Worm (Caenorhabditis elegans) whole organism, early embryonic: Measurements from ENCODE around the gene M01H9.5.

Source experiments
- B0310.2 ChIP-seq: sonication (generic microtip); optimal IDR thresholded peaks from 2 replicates; lab custom pipeline; 2016; ENCODE audit warnings: mild to moderate bottlenecking, missing genetic modification characterization, missing compliant biosample characterization
- F13C5.2 ChIP-seq: sonication (generic microtip); optimal IDR thresholded peaks from 2 replicates; lab custom pipeline; 2017; ENCODE audit warnings: mild to moderate bottlenecking, missing genetic modification characterization, inconsistent platforms, missing compliant biosample characterization
- aly-1 ChIP-seq: sonication (generic microtip); optimal IDR thresholded peaks from 2 replicates; lab custom pipeline; 2016; ENCODE audit warnings: missing genetic modification characterization, missing compliant biosample characterization
- ama-1 ChIP-seq: fragments of 150-350 bp; optimal IDR thresholded peaks from 2 replicates; lab custom pipeline; 2014
- ceh-13 ChIP-seq: fragments of 200-800 bp; sonication (Bioruptor generic); optimal IDR thresholded peaks from 2 replicates; lab custom pipeline; 2018; ENCODE audit warnings: mild to moderate bottlenecking, missing genetic modification characterization, missing compliant biosample characterization
- ceh-36 ChIP-seq: sonication (generic microtip); optimal IDR thresholded peaks from 2 replicates; lab custom pipeline; 2016; ENCODE audit warnings: missing genetic modification characterization, inconsistent platforms, missing compliant biosample characterization
- ets-7 ChIP-seq: sonication (generic microtip); optimal IDR thresholded peaks from 2 replicates; lab custom pipeline; 2016; ENCODE audit warnings: missing genotype, missing genetic modification characterization, missing compliant biosample characterization
- flt-1 ChIP-seq: fragments of 200-800 bp; sonication (Bioruptor generic); IDR thresholded peaks from 2 replicates; pipeline ENCODE4 v1.3.6; 2022; ENCODE audit warnings: missing genetic modification characterization, missing compliant biosample characterization
- hmbx-1 ChIP-seq: sonication (generic microtip); optimal IDR thresholded peaks from 2 replicates; lab custom pipeline; 2016; ENCODE audit warnings: mild to moderate bottlenecking, missing genetic modification characterization, missing compliant biosample characterization
- hmg-4 ChIP-seq: fragments of 200-800 bp; sonication (Bioruptor generic); optimal IDR thresholded peaks from 2 replicates; lab custom pipeline; 2018; ENCODE audit warnings: mild to moderate bottlenecking, missing genetic modification characterization, missing compliant biosample characterization
- hnd-1 ChIP-seq: sonication (generic microtip); optimal IDR thresholded peaks from 2 replicates; lab custom pipeline; 2016; ENCODE audit warnings: missing genetic modification characterization, missing compliant biosample characterization
- pes-1 ChIP-seq: fragments of 200-800 bp; sonication (Bioruptor generic); IDR thresholded peaks from 2 replicates; pipeline ENCODE4 v1.3.6; 2022; ENCODE audit warnings: missing genetic modification reagents, missing genetic modification characterization, missing compliant biosample characterization
- scrt-1 ChIP-seq: fragments of 200-800 bp; sonication (Bioruptor generic); IDR thresholded peaks from 2 replicates; pipeline ENCODE4 v1.3.6; 2022; ENCODE audit warnings: missing genetic modification characterization, missing compliant biosample characterization
- sea-1 ChIP-seq: fragments of 200-800 bp; sonication (Bioruptor generic); conservative IDR thresholded peaks from 2 replicates; pipeline ENCODE4 v1.3.6; 2022; ENCODE audit warnings: missing genetic modification characterization, missing compliant biosample characterization
- tbx-11 ChIP-seq: fragments of 200-800 bp; sonication (Bioruptor generic); IDR thresholded peaks from 2 replicates; pipeline ENCODE4 v1.3.6; 2022; ENCODE audit warnings: missing genetic modification characterization, missing compliant biosample characterization
- tbx-37 ChIP-seq: fragments of 200-800 bp; sonication (Bioruptor generic); conservative IDR thresholded peaks from 2 replicates; pipeline ENCODE4 v1.3.6; 2022; ENCODE audit warnings: missing genetic modification reagents, missing genetic modification characterization, missing compliant biosample characterization
- tra-4 ChIP-seq: sonication (generic microtip); optimal IDR thresholded peaks from 2 replicates; lab custom pipeline; 2017; ENCODE audit warnings: missing genetic modification characterization, missing compliant biosample characterization

M01H9.5 gene

DNA sequence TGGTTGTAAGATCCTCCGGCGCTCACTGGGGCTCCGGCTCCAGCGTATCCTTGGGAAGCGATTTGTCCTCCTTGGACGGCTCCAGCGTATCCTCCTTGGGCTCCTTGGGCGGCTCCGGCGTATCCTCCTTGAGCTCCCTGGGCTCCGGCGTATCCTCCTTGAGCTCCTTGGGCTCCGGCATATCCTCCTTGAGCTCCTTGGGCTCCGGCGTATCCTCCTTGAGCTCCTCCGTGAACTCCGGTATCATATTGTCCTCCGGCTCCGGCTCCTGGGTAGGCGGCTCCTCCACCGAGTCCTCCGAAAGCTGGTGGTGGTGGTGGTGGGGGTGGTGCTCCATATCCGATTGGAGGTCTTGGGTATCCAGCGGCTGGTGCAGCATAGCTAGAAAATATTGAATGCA is 51.2 kb downstream of the M01H9.5 start:
- TF ChIP-seq sea-1 (GFP tag; lab: Robert Waterston, UW) (no peak), scrt-1 (GFP tag; lab: Robert Waterston, UW) (no peak), hnd-1 (tag; lab: Kevin White, UChicago) (no peak), aly-1 (tag; lab: Kevin White, UChicago) (no peak), hmg-4 (GFP tag; lab: Kevin White, UChicago) (no peak), F13C5.2 (no peak), B0310.2 (tag; lab: Kevin White, UChicago) (no peak)

ce11 chrIV:4517066-4517465 is 51.8 kb downstream of the M01H9.5 start, which contains the start of gene ZK180.5:
Gene ZK180.5 (minus strand): TSS chrIV:4517166.
- no peak for TF ChIP-seq pes-1 (GFP tag; lab: Robert Waterston, UW)
- TF ChIP-seq F13C5.2: no peak
- TF ChIP-seq hmbx-1 (tag; lab: Kevin White, UChicago): no peak
- no peak for TF ChIP-seq ceh-36 (tag; lab: Kevin White, UChicago)
- TF ChIP-seq hnd-1 (tag; lab: Kevin White, UChicago): no peak
- TF ChIP-seq ets-7: no peak
- TF ChIP-seq flt-1 (GFP tag; lab: Robert Waterston, UW): no peak
- TF ChIP-seq sea-1 (GFP tag; lab: Robert Waterston, UW): no peak
- no peak for TF ChIP-seq aly-1 (tag; lab: Kevin White, UChicago)
- TF ChIP-seq B0310.2 (tag; lab: Kevin White, UChicago): no peak
- no peak for TF ChIP-seq scrt-1 (GFP tag; lab: Robert Waterston, UW)
- no peak for TF ChIP-seq tbx-11 (GFP tag; lab: Robert Waterston, UW)
- no peak for TF ChIP-seq tra-4 (tag; lab: Kevin White, UChicago)
- no peak for TF ChIP-seq tbx-37
- TF ChIP-seq hmg-4 (GFP tag; lab: Kevin White, UChicago): no peak
- TF ChIP-seq ama-1 (lab: Kevin White, UChicago): no peak
- TF ChIP-seq ceh-13 (GFP tag; lab: Kevin White, UChicago): no peak
